Fruit fly (Drosophila melanogaster): ENCODE data around the gene vig2.

DNA sequence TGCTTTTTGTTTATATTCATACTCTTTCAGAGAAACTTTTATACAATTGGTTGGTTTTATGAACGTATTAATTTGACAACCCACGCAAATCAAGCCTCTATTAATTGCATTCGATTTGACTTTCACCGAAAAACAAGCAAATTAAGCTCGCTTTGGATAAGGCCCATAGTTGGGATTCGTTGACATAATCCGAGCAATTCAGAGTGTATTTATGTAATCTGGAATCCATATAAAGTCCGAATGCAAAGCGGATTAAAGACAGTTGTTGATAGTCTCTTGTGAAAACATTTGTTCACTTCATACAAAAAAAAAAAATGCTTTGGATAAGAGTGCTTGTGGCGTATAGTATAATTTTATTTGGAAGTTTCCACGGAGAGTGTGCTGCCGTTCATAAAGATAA lies 20.9 kb upstream of the vig2 start, which contains the start of gene CG45095:
- TF ChIP-seq dysf (GFP tag; IDR thresholded peaks at IDR 0.05) (no peak), bigmax (GFP tag; optimal IDR thresholded peaks at IDR 0.05) (no peak), CG7786 (GFP tag; optimal IDR thresholded peaks at IDR 0.05) (no peak), h (optimal IDR thresholded peaks at IDR 0.05) (no peak), Sin3A (optimal IDR thresholded peaks at IDR 0.05) (no peak), usp (GFP tag; optimal IDR thresholded peaks at IDR 0.05) (no peak)
